Fruit fly (Drosophila melanogaster) whole organism, embryonic: ENCODE results near the gene Cad96Cb.

ENCODE experiments used
- Atf-2 ChIP-seq: fragments of 200-800 bp; sonication (Bioruptor generic); optimal IDR thresholded peaks from 2 replicates; lab custom pipeline; 2016; ENCODE audit warnings: missing biosample characterization, missing genetic modification characterization
- BEAF-32 ChIP-seq: fragments of 200-800 bp; sonication (Bioruptor generic); optimal IDR thresholded peaks from 3 replicates; lab custom pipeline; 2017; ENCODE audit warnings: missing biosample characterization, missing genetic modification characterization, mild to moderate bottlenecking, moderate library complexity, missing genetic modification reagents
- CG10565 ChIP-seq: fragments of 200-800 bp; sonication (Bioruptor generic); optimal IDR thresholded peaks from 3 replicates; lab custom pipeline; 2016; ENCODE audit warnings: missing biosample characterization, mild to moderate bottlenecking, missing genetic modification characterization
- CG11504 ChIP-seq: fragments of 200-800 bp; sonication (Bioruptor generic); optimal IDR thresholded peaks from 3 replicates; lab custom pipeline; 2019; ENCODE audit warnings: missing biosample characterization, mild to moderate bottlenecking, missing genetic modification characterization, moderate library complexity
- CG12104 ChIP-seq: fragments of 200-800 bp; sonication (Bioruptor generic); optimal IDR thresholded peaks from 3 replicates; lab custom pipeline; 2016; ENCODE audit warnings: missing biosample characterization, missing genetic modification characterization
- CG13775 ChIP-seq: fragments of 200-800 bp; sonication (Bioruptor generic); optimal IDR thresholded peaks from 3 replicates; lab custom pipeline; 2017; ENCODE audit warnings: missing biosample characterization, mild to moderate bottlenecking, missing genetic modification characterization
- CG14050 ChIP-seq: fragments of 200-800 bp; sonication (Bioruptor generic); IDR thresholded peaks from 3 replicates; pipeline ENCODE4 v1.3.6; 2022; ENCODE audit warnings: missing biosample characterization, missing genetic modification characterization
- CG1602 ChIP-seq: fragments of 200-800 bp; sonication (Bioruptor generic); optimal IDR thresholded peaks from 3 replicates; lab custom pipeline; 2016; ENCODE audit warnings: missing biosample characterization, missing genetic modification characterization
- CG17385 ChIP-seq: fragments of 200-800 bp; sonication (Bioruptor generic); optimal IDR thresholded peaks from 3 replicates; lab custom pipeline; 2018; ENCODE audit warnings: missing biosample characterization, mild to moderate bottlenecking, missing genetic modification characterization
- CG2889 ChIP-seq: fragments of 200-800 bp; sonication (Bioruptor generic); IDR thresholded peaks from 3 replicates; pipeline ENCODE4 v1.3.6; 2022; ENCODE audit warnings: missing biosample characterization, missing genetic modification characterization
- CG30431 ChIP-seq: fragments of 200-800 bp; sonication (Bioruptor generic); optimal IDR thresholded peaks from 2 replicates; lab custom pipeline; 2017; ENCODE audit warnings: missing biosample characterization, missing genetic modification characterization
- CG4328 ChIP-seq: fragments of 200-800 bp; sonication (Bioruptor generic); optimal IDR thresholded peaks from 3 replicates; lab custom pipeline; 2017; ENCODE audit warnings: missing biosample characterization, missing genetic modification reagents, missing genetic modification characterization
- CG5180 ChIP-seq: fragments of 200-800 bp; sonication (Bioruptor generic); optimal IDR thresholded peaks from 3 replicates; lab custom pipeline; 2017; ENCODE audit warnings: missing biosample characterization, missing genetic modification characterization, mild to moderate bottlenecking, moderate library complexity, missing genetic modification reagents
- CG5245 ChIP-seq: fragments of 200-800 bp; sonication (Bioruptor generic); optimal IDR thresholded peaks from 3 replicates; lab custom pipeline; 2016; ENCODE audit warnings: missing biosample characterization, missing genetic modification characterization
- CG7357 ChIP-seq: fragments of 200-800 bp; sonication (Bioruptor generic); IDR thresholded peaks from 3 replicates; pipeline ENCODE4 v1.3.6; 2022; ENCODE audit warnings: missing biosample characterization, missing genetic modification characterization
- CG8478 ChIP-seq: fragments of >200 bp; optimal IDR thresholded peaks from 2 replicates; lab custom pipeline; 2018
- CG9437 ChIP-seq: fragments of 200-800 bp; sonication (Bioruptor generic); optimal IDR thresholded peaks from 2 replicates; lab custom pipeline; 2018; ENCODE audit warnings: missing biosample characterization, mild to moderate bottlenecking, missing genetic modification characterization
- Camta ChIP-seq: fragments of 200-800 bp; sonication (Bioruptor generic); optimal IDR thresholded peaks from 2 replicates; lab custom pipeline; 2016; ENCODE audit warnings: missing biosample characterization, missing genetic modification characterization
- Chrac-16 ChIP-seq: fragments of 200-800 bp; sonication (Bioruptor generic); optimal IDR thresholded peaks from 3 replicates; lab custom pipeline; 2016; ENCODE audit warnings: missing biosample characterization, missing genetic modification characterization
- D19A ChIP-seq: fragments of 200-800 bp; optimal IDR thresholded peaks from 3 replicates; lab custom pipeline; 2019; ENCODE audit warnings: missing biosample characterization, mild to moderate bottlenecking, missing genetic modification characterization, moderate library complexity
- Dbx ChIP-seq: fragments of 200-800 bp; sonication (Bioruptor generic); IDR thresholded peaks from 3 replicates; pipeline ENCODE4 v1.3.6; 2022; ENCODE audit warnings: missing biosample characterization, missing genetic modification characterization
- Dek ChIP-seq: fragments of 200-800 bp; sonication (Bioruptor generic); optimal IDR thresholded peaks from 3 replicates; lab custom pipeline; 2019; ENCODE audit warnings: missing biosample characterization, mild to moderate bottlenecking, missing genetic modification characterization, moderate library complexity
- E2f1 ChIP-seq: fragments of 200-800 bp; sonication (Bioruptor generic); IDR thresholded peaks from 2 replicates; pipeline ENCODE4 v1.3.6; 2022; ENCODE audit warnings: missing biosample characterization, missing genetic modification characterization
- HHEX ChIP-seq: fragments of 200-800 bp; sonication (Bioruptor generic); optimal IDR thresholded peaks from 3 replicates; lab custom pipeline; 2017; ENCODE audit warnings: missing biosample characterization, mild to moderate bottlenecking, missing genetic modification characterization, missing genetic modification reagents
- HLH3B ChIP-seq: fragments of 200-800 bp; sonication (Bioruptor generic); IDR thresholded peaks from 2 replicates; pipeline ENCODE4 v1.3.6; 2022; ENCODE audit warnings: missing biosample characterization, missing genetic modification characterization
- Hand ChIP-seq: fragments of 200-800 bp; sonication (Bioruptor generic); optimal IDR thresholded peaks from 2 replicates; lab custom pipeline; 2017; ENCODE audit warnings: mild to moderate bottlenecking, missing biosample characterization, missing genetic modification reagents, missing genetic modification characterization
- Hey ChIP-seq: fragments of 200-800 bp; sonication (Bioruptor generic); optimal IDR thresholded peaks from 3 replicates; lab custom pipeline; 2018; ENCODE audit warnings: missing biosample characterization, mild to moderate bottlenecking, missing genetic modification characterization
- Hr51 ChIP-seq, 2 experiments: fragments of 200-800 bp; sonication (Bioruptor generic); optimal IDR thresholded peaks; 2 replicates in 1 of 2; 3 replicates in 1 of 2; lab custom pipeline; 2016 to 2018; ENCODE audit warnings: missing biosample characterization in 2 of 2, missing genetic modification characterization in 2 of 2, mild to moderate bottlenecking in 1 of 2, moderate library complexity in 1 of 2
- Hsf ChIP-seq: fragments of 200-800 bp; sonication (Bioruptor generic); optimal IDR thresholded peaks from 3 replicates; lab custom pipeline; 2016; ENCODE audit warnings: missing biosample characterization, missing genetic modification characterization
- Lpt ChIP-seq: fragments of >200 bp; optimal IDR thresholded peaks from 2 replicates; lab custom pipeline; 2018; ENCODE audit warnings: missing biosample characterization, missing genetic modification characterization
- Neu2 ChIP-seq: fragments of 200-800 bp; sonication (Bioruptor generic); optimal IDR thresholded peaks from 3 replicates; lab custom pipeline; 2016; ENCODE audit warnings: missing biosample characterization, missing genetic modification characterization, borderline replicate concordance
- Oli ChIP-seq: fragments of 200-800 bp; sonication (Bioruptor generic); optimal IDR thresholded peaks from 2 replicates; lab custom pipeline; 2018; ENCODE audit warnings: missing biosample characterization, mild to moderate bottlenecking, missing genetic modification characterization, moderate library complexity
- Taf1 ChIP-seq: fragments of 200-800 bp; sonication (Bioruptor generic); IDR thresholded peaks from 2 replicates; pipeline ENCODE4 v1.3.6; 2022; ENCODE audit warnings: missing biosample characterization, missing genetic modification characterization
- bcd ChIP-seq: fragments of 200-800 bp; sonication (Bioruptor generic); optimal IDR thresholded peaks from 2 replicates; lab custom pipeline; 2017; ENCODE audit warnings: missing biosample characterization, mild to moderate bottlenecking, missing genetic modification characterization
- cad ChIP-seq: fragments of >200 bp; optimal IDR thresholded peaks from 2 replicates; lab custom pipeline; 2017; ENCODE audit warnings: missing biosample characterization, missing genetic modification characterization
- chif ChIP-seq, 2 experiments: fragments of 200-800 bp; sonication (Bioruptor generic); optimal IDR thresholded peaks; 3 replicates each; lab custom pipeline; 2016; ENCODE audit warnings: missing biosample characterization in 2 of 2, missing genetic modification characterization in 2 of 2
- crc ChIP-seq: fragments of 200-800 bp; sonication (Bioruptor generic); optimal IDR thresholded peaks from 2 replicates; lab custom pipeline; 2016; ENCODE audit warnings: missing biosample characterization, missing genetic modification characterization
- da ChIP-seq: fragments of 200-800 bp; sonication (Bioruptor generic); optimal IDR thresholded peaks from 2 replicates; lab custom pipeline; 2016; ENCODE audit warnings: missing biosample characterization, missing genetic modification characterization
- danr ChIP-seq: fragments of 200-800 bp; sonication (Bioruptor generic); IDR thresholded peaks from 2 replicates; pipeline ENCODE4 v1.3.6; 2022; ENCODE audit warnings: missing biosample characterization, missing genetic modification characterization
- esg ChIP-seq: fragments of 200-800 bp; sonication (Bioruptor generic); conservative IDR thresholded peaks from 2 replicates; pipeline ENCODE4 v1.3.6; 2022; ENCODE audit warnings: missing biosample characterization, missing genetic modification characterization
- fd64A ChIP-seq: fragments of 200-800 bp; sonication (Bioruptor generic); optimal IDR thresholded peaks from 3 replicates; lab custom pipeline; 2018; ENCODE audit warnings: missing biosample characterization, mild to moderate bottlenecking, missing genetic modification characterization
- gem ChIP-seq: fragments of 200-800 bp; sonication (Bioruptor generic); optimal IDR thresholded peaks from 2 replicates; lab custom pipeline; 2019; ENCODE audit warnings: missing biosample characterization, mild to moderate bottlenecking, missing genetic modification characterization, moderate library complexity
- gro ChIP-seq: fragments of 200-800 bp; sonication (Bioruptor generic); optimal IDR thresholded peaks from 2 replicates; lab custom pipeline; 2016; ENCODE audit warnings: missing biosample characterization, missing genetic modification characterization
- mld ChIP-seq: fragments of 200-800 bp; sonication (Bioruptor generic); IDR thresholded peaks from 3 replicates; pipeline ENCODE4 v1.3.6; 2022; ENCODE audit warnings: missing biosample characterization, missing genetic modification characterization; ENCODE audit not compliant: partially characterized antibody
- nerfin-1 ChIP-seq: fragments of 200-800 bp; sonication (Bioruptor generic); optimal IDR thresholded peaks from 3 replicates; lab custom pipeline; 2019; ENCODE audit warnings: missing biosample characterization, mild to moderate bottlenecking, missing genetic modification characterization, moderate library complexity
- nom ChIP-seq: fragments of 200-800 bp; sonication (Bioruptor generic); optimal IDR thresholded peaks from 2 replicates; lab custom pipeline; 2017; ENCODE audit warnings: missing biosample characterization, missing genetic modification characterization, mild to moderate bottlenecking, moderate library complexity, missing genetic modification reagents
- rib ChIP-seq: fragments of 200-800 bp; sonication (Bioruptor generic); IDR thresholded peaks from 2 replicates; pipeline ENCODE4 v1.3.6; 2022; ENCODE audit warnings: missing biosample characterization, missing genetic modification characterization
- seq ChIP-seq: fragments of 200-800 bp; sonication (Bioruptor generic); IDR thresholded peaks from 2 replicates; pipeline ENCODE4 v1.3.6; 2022; ENCODE audit warnings: missing biosample characterization, missing genetic modification characterization
- stc ChIP-seq: fragments of 200-800 bp; sonication (Bioruptor generic); IDR thresholded peaks from 2 replicates; pipeline ENCODE4 v1.3.6; 2022; ENCODE audit warnings: missing biosample characterization, missing genetic modification characterization
- sug ChIP-seq: fragments of 200-800 bp; optimal IDR thresholded peaks from 2 replicates; lab custom pipeline; 2019; ENCODE audit warnings: missing biosample characterization, mild to moderate bottlenecking, missing genetic modification characterization, moderate library complexity
- tin ChIP-seq: fragments of 200-800 bp; sonication (Bioruptor generic); optimal IDR thresholded peaks from 3 replicates; lab custom pipeline; 2016; ENCODE audit warnings: missing biosample characterization, missing genetic modification characterization

Gene Cad96Cb

DNA sequence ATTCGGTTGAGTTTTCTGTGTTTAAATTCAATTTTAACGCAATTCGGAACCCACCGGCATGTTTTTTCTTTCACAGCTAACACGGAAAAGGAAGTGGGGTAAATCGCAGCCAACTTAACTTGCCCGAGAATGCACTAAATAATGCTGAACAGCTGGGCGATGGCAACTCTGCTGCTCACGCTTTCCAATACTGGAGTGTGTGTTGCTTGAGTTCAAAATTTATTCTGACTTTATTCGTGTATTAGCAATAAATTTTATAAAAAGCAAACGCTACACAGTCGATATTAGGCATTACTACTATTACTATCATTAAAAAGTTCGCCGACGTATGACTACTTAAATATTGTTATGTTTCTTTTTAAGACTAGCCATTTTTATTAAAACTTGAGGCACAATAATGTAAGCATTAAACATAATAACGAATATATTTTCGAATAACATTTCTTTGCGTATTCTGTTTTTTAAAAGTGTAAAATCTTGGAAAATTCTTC is 15.3 kb upstream of the Cad96Cb start, which contains the start of the genes RpS27 and Nup37 (continued):
- peak; percentile 94 for TF ChIP-seq Oli (tag; lab: Kevin White, UChicago)
- TF ChIP-seq CG8478 (lab: Kevin White, UChicago) = no peak
- TF ChIP-seq Hey (tag; lab: Kevin White, UChicago) = peak; percentile 99
- TF ChIP-seq CG7357 (GFP tag; lab: Robert Waterston, UW) = peak; percentile 73
- TF ChIP-seq gro (GFP tag; lab: Kevin White, UChicago) = peak; percentile 97
- peak; percentile 95 for TF ChIP-seq Dek
- TF ChIP-seq fd64A (GFP tag; lab: Kevin White, UChicago) = peak; percentile 98
- TF ChIP-seq CG12104 = peak; percentile 99
- TF ChIP-seq Chrac-16 (GFP tag; lab: Kevin White, UChicago) = peak; percentile 91
- TF ChIP-seq nom (GFP tag; lab: Kevin White, UChicago) = peak; percentile 95
- TF ChIP-seq CG5245 (GFP tag; lab: Kevin White, UChicago) = peak; percentile 98
- TF ChIP-seq sug (tag; lab: Kevin White, UChicago) = peak; percentile 97
- peak; percentile 96 to 98 for TF ChIP-seq chif (GFP tag; optimal IDR thresholded peaks at IDR 0.05; lab: Kevin White, UChicago)
- peak; percentile 99 for TF ChIP-seq Dbx (GFP tag; lab: Robert Waterston, UW)
- no peak for TF ChIP-seq Lpt (GFP tag; lab: Kevin White, UChicago)
- peak; percentile 100 for TF ChIP-seq bcd (GFP tag; lab: Kevin White, UChicago)
- peak; percentile 91 for TF ChIP-seq gem (tag; lab: Kevin White, UChicago)
- TF ChIP-seq stc (GFP tag; lab: Robert Waterston, UW) = peak; percentile 93
- TF ChIP-seq D19A (tag; lab: Kevin White, UChicago) = peak; percentile 77
- TF ChIP-seq HHEX = peak; percentile 99
- peak; percentile 95 for TF ChIP-seq CG1602 (GFP tag; lab: Kevin White, UChicago)
- TF ChIP-seq esg (GFP tag; lab: Robert Waterston, UW) = peak; percentile 84
- peak; percentile 91 for TF ChIP-seq rib (GFP tag; lab: Robert Waterston, UW)
- peak; percentile 91 for TF ChIP-seq CG5180
- TF ChIP-seq CG14050 (GFP tag; lab: Robert Waterston, UW) = peak; percentile 93
- peak; percentile 99 for TF ChIP-seq da (GFP tag; lab: Kevin White, UChicago)
- TF ChIP-seq Hsf = peak; percentile 98
- peak; percentile 95 for TF ChIP-seq HLH3B
- peak; percentile 97 for TF ChIP-seq crc (GFP tag; lab: Kevin White, UChicago)
- TF ChIP-seq seq (GFP tag; lab: Robert Waterston, UW) = peak; percentile 89
- TF ChIP-seq CG9437 (GFP tag; lab: Kevin White, UChicago) = peak; percentile 94
- TF ChIP-seq CG17385 (GFP tag; lab: Kevin White, UChicago) = peak; percentile 97
- TF ChIP-seq Atf-2 (GFP tag; lab: Kevin White, UChicago) = peak; percentile 97
- no peak for TF ChIP-seq mld
- TF ChIP-seq Camta = peak; percentile 98
- TF ChIP-seq E2f1 (GFP tag; lab: Robert Waterston, UW) = peak; percentile 94
- peak; percentile 81; the same call in 1 of the 2 replicates for TF ChIP-seq Taf1 (GFP tag; lab: Robert Waterston, UW)
- TF ChIP-seq tin = peak; percentile 98
- peak; percentile 91 for TF ChIP-seq CG10565
- TF ChIP-seq CG11504 (tag; lab: Kevin White, UChicago) = peak; percentile 93
- TF ChIP-seq CG13775 (GFP tag; lab: Kevin White, UChicago) = peak; percentile 99
- peak; percentile 93 for TF ChIP-seq Neu2 (GFP tag; lab: Kevin White, UChicago)
- peak; percentile 98 for TF ChIP-seq CG30431
- TF ChIP-seq CG2889 = peak; percentile 94
- peak; percentile 67 for TF ChIP-seq BEAF-32 (GFP tag; lab: Kevin White, UChicago)
- peak; percentile 82 for TF ChIP-seq danr (GFP tag; lab: Robert Waterston, UW)
- TF ChIP-seq Hr51 (GFP tag; optimal IDR thresholded peaks at IDR 0.05; lab: Kevin White, UChicago) = peak; percentile 92 to 99
- TF ChIP-seq cad (GFP tag; lab: Kevin White, UChicago) = no peak
- TF ChIP-seq nerfin-1 = peak; percentile 94
- peak; percentile 94 for TF ChIP-seq Hand (GFP tag; lab: Kevin White, UChicago)
- TF ChIP-seq CG4328 (GFP tag; lab: Kevin White, UChicago) = peak; percentile 99
